Worm (Caenorhabditis elegans): ENCODE data around the gene Y46C8AL.11.

- TF ChIP-seq skn-1 (tag; optimal IDR thresholded peaks at IDR 0.05) (no peak), pqm-1 (tag; optimal IDR thresholded peaks at IDR 0.05) (no peak), tbx-2 (tag; optimal IDR thresholded peaks at IDR 0.05) (no peak), elt-3 (tag; optimal IDR thresholded peaks at IDR 0.05) (no peak), fos-1 (tag; optimal IDR thresholded peaks at IDR 0.05) (no peak), snpc-4 (tag; optimal IDR thresholded peaks at IDR 0.05) (no peak)
Observed at ce11 chrIV:3956705-3957104, 13.6 kb downstream of the Y46C8AL.11 start, which contains the start of gene clec-74.
